Worm (Caenorhabditis elegans): ENCODE measurements around the gene atg-18.

DNA sequence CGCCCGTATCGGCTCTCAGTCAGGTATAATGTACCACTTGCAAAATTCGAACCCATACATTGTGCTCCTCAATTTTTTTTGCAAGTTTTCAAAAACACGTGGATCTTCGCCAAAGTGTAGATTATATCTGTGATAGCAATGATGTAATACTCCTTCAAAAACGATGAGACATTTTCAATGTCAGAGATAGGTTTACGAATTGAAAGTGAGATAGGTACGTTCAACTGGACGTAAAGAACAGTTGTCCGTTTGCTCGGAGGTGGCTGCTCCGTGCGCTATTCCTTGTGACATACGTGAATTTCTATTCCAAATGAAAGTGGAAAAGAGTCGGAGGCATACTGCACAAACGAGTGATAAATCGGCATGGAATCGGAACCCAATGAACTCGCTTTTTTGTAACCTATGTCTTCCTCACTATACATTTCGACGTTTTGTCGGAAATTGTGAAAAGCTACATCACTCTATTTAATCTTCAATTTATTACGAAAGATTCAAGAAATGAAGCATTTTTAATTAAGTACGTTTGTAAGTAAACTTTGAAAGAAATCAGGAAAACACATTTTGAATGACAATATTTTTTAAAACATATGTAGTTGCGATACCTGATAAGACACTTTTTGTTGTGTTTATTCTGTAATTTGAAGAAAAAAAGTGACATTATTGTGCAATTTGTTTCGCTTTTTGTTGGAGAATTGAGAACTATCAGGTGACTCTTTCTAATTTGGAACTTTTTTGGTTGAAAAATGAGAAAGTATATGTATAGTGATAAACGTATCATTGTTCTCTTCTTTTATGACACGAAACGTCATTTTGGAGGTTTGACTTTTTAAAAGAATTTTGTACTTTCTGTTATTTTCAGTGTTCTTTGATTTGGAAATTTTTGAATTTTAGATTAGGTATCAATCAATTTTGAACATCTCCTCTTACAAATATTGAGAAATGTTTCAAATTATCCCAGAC is 23.6 kb upstream of the atg-18 start:
- TF ChIP-seq ztf-23 (GFP tag; IDR thresholded peaks at IDR 0.05): no peak
- TF ChIP-seq med-1 (GFP tag; optimal IDR thresholded peaks at IDR 0.05; ENCODE audit: insufficient read depth): no peak
- no peak for TF ChIP-seq flt-1 (GFP tag; IDR thresholded peaks at IDR 0.05)
- no peak for TF ChIP-seq klf-2 (GFP tag; conservative IDR thresholded peaks at IDR 0.05)
- no peak for TF ChIP-seq cog-1 (tag; optimal IDR thresholded peaks at IDR 0.05)

Measured in whole organism, midembryonic.